3 worm cellular contexts compared by ENCODE assay signal in genomic region chrII:4949380-4949950, ce11.
TF ChIP-seq lines count a peak whose summit lies in the region.

TSS of gene try-1 (minus strand) at chrII:4949527.
TSS of gene zyg-12 (plus strand) at chrII:4949900.

TF ChIP-seq in whole organism, L3 larva, 47 proteins besides CTCF, POLR2A, EP300 and RAD21:
- TF ChIP-seq pqm-1 (tag; optimal IDR thresholded peaks at IDR 0.05; lab: Kevin White, UChicago): no peak
- TF ChIP-seq elt-2 (tag; optimal IDR thresholded peaks at IDR 0.05; lab: Kevin White, UChicago): peak; percentile 28
- no peak for TF ChIP-seq elt-3 (tag; optimal IDR thresholded peaks at IDR 0.05; lab: Kevin White, UChicago)
- TF ChIP-seq elt-1 (tag; optimal IDR thresholded peaks at IDR 0.05; lab: Kevin White, UChicago): no peak

TF ChIP-seq in whole organism, L4 larva, 104 proteins besides CTCF, POLR2A, EP300 and RAD21:
- TF ChIP-seq ZK337.2 (GFP tag; IDR thresholded peaks at IDR 0.05; lab: Robert Waterston, UW) (no peak), hlh-30 (tag; optimal IDR thresholded peaks at IDR 0.05; lab: Kevin White, UChicago; ENCODE audit: insufficient read depth) (no peak), skn-1 (tag; optimal IDR thresholded peaks at IDR 0.05; lab: Kevin White, UChicago) (no peak), egl-27 (tag; optimal IDR thresholded peaks at IDR 0.05; lab: Kevin White, UChicago) (no peak), nhr-77 (tag; optimal IDR thresholded peaks at IDR 0.05; lab: Kevin White, UChicago) (no peak), nhr-11 (tag; optimal IDR thresholded peaks at IDR 0.05; lab: Kevin White, UChicago) (no peak), dpl-1 (GFP tag; optimal IDR thresholded peaks at IDR 0.05; lab: Kevin White, UChicago) (no peak), lin-38 (GFP tag; IDR thresholded peaks at IDR 0.05; lab: Robert Waterston, UW) (peak; percentile 42; the same call in 1 of the 2 replicates), madf-9 (GFP tag; conservative IDR thresholded peaks at IDR 0.05; lab: Robert Waterston, UW) (no peak)

TF ChIP-seq in whole organism, young adult, 124 proteins besides CTCF, POLR2A, EP300 and RAD21:
- TF ChIP-seq lsl-1 (GFP tag; optimal IDR thresholded peaks at IDR 0.05; lab: Kevin White, UChicago) (peak; percentile 35), F33H1.4 (GFP tag; IDR thresholded peaks at IDR 0.05; lab: Robert Waterston, UW) (0 out of 2 replicates have a peak, but pooled peaks have one; percentile 18), F57A8.1 (GFP tag; optimal IDR thresholded peaks at IDR 0.05; lab: Kevin White, UChicago) (no peak), xnd-1 (tag; optimal IDR thresholded peaks at IDR 0.05; lab: Kevin White, UChicago) (peak; percentile 47), egrh-3 (GFP tag; IDR thresholded peaks at IDR 0.05; lab: Robert Waterston, UW) (no peak), ceh-100 (GFP tag; IDR thresholded peaks at IDR 0.05; lab: Robert Waterston, UW) (no peak), ztf-22 (GFP tag; optimal IDR thresholded peaks at IDR 0.05; lab: Kevin White, UChicago) (no peak), madf-3 (GFP tag; IDR thresholded peaks at IDR 0.05; lab: Robert Waterston, UW) (0 out of 2 replicates have a peak, but pooled peaks have one; percentile 42), mcd-1 (GFP tag; IDR thresholded peaks at IDR 0.05; lab: Robert Waterston, UW) (no peak), mel-28 (tag; optimal IDR thresholded peaks at IDR 0.05; lab: Kevin White, UChicago; ENCODE audit: borderline replicate concordance) (no peak), snpc-3.4 (tag; optimal IDR thresholded peaks at IDR 0.05; lab: Kevin White, UChicago) (peak; percentile 43), hrde-1 (tag; optimal IDR thresholded peaks at IDR 0.05; lab: Kevin White, UChicago; ENCODE audit: borderline replicate concordance) (no peak), madf-6 (GFP tag; IDR thresholded peaks at IDR 0.05; lab: Robert Waterston, UW) (peak; percentile 78), zim-3 (tag; optimal IDR thresholded peaks at IDR 0.05; lab: Kevin White, UChicago) (no peak), B0336.3 (GFP tag; IDR thresholded peaks at IDR 0.05; lab: Robert Waterston, UW) (no peak), ceh-27 (GFP tag; optimal IDR thresholded peaks at IDR 0.05; lab: Kevin White, UChicago) (no peak), Y79H2A.3 (GFP tag; conservative IDR thresholded peaks at IDR 0.05; lab: Robert Waterston, UW) (no peak), madf-8 (GFP tag; conservative IDR thresholded peaks at IDR 0.05; lab: Robert Waterston, UW) (peak; percentile 51), lin-26 (GFP tag; IDR thresholded peaks at IDR 0.05; lab: Robert Waterston, UW) (no peak), nhr-179 (tag; optimal IDR thresholded peaks at IDR 0.05; lab: Kevin White, UChicago) (no peak), atf-7 (tag; optimal IDR thresholded peaks at IDR 0.05; lab: Kevin White, UChicago) (no peak), dpl-1 (GFP tag; optimal IDR thresholded peaks at IDR 0.05; lab: Kevin White, UChicago) (peak; percentile 16), ceh-91 (GFP tag; IDR thresholded peaks at IDR 0.05; lab: Robert Waterston, UW) (peak; percentile 17; the same call in 1 of the 2 replicates), hmg-1.2 (GFP tag; IDR thresholded peaks at IDR 0.05; lab: Robert Waterston, UW) (0 out of 2 replicates have a peak, but pooled peaks have one; percentile 11), ama-1 (optimal IDR thresholded peaks at IDR 0.05; lab: Kevin White, UChicago) (no peak), ama-1 (GFP tag; optimal IDR thresholded peaks at IDR 0.05; lab: Kevin White, UChicago) (no peak), ztf-6 (GFP tag; IDR thresholded peaks at IDR 0.05; lab: Robert Waterston, UW) (no peak), somi-1 (GFP tag; optimal IDR thresholded peaks at IDR 0.05; lab: Kevin White, UChicago) (no peak), efl-1 (GFP tag; optimal IDR thresholded peaks at IDR 0.05; lab: Kevin White, UChicago) (peak; percentile 64), K11D2.4 (GFP tag; IDR thresholded peaks at IDR 0.05; lab: Robert Waterston, UW) (no peak), repo-1 (tag; optimal IDR thresholded peaks at IDR 0.05; lab: Kevin White, UChicago) (no peak), akir-1 (GFP tag; optimal IDR thresholded peaks at IDR 0.05; lab: Kevin White, UChicago) (no peak)
